Worm (Caenorhabditis elegans) whole organism, late embryonic: Measurements from ENCODE around the gene tpan-1.

Source experiments
- C08G9.2 ChIP-seq: sonication (generic microtip); optimal IDR thresholded peaks from 2 replicates; lab custom pipeline; 2016; ENCODE audit warnings: mild to moderate bottlenecking, missing genetic modification characterization, moderate library complexity, missing compliant biosample characterization
- F13H6.1 ChIP-seq: sonication (generic microtip); optimal IDR thresholded peaks from 2 replicates; lab custom pipeline; 2016; ENCODE audit warnings: missing genetic modification characterization, missing compliant biosample characterization
- K02D7.2 ChIP-seq: sonication (generic microtip); optimal IDR thresholded peaks from 2 replicates; lab custom pipeline; 2017; ENCODE audit warnings: mild to moderate bottlenecking, missing genetic modification characterization, missing compliant biosample characterization
- T23F11.4 ChIP-seq: fragments of 200-800 bp; sonication (Bioruptor generic); optimal IDR thresholded peaks from 2 replicates; lab custom pipeline; 2018; ENCODE audit warnings: mild to moderate bottlenecking, missing genetic modification characterization, missing compliant biosample characterization
- Y22D7AL.16 ChIP-seq: sonication (generic microtip); optimal IDR thresholded peaks from 2 replicates; lab custom pipeline; 2016; ENCODE audit warnings: missing genetic modification characterization, missing compliant biosample characterization
- ama-1 ChIP-seq: fragments of 150-350 bp; optimal IDR thresholded peaks from 2 replicates; lab custom pipeline; 2014
- ceh-14 ChIP-seq: sonication (generic microtip); optimal IDR thresholded peaks from 2 replicates; lab custom pipeline; 2016; ENCODE audit warnings: missing genotype, missing genetic modification characterization, missing compliant biosample characterization
- ceh-18 ChIP-seq: sonication (generic microtip); optimal IDR thresholded peaks from 2 replicates; lab custom pipeline; 2016; ENCODE audit warnings: missing genetic modification characterization, missing compliant biosample characterization
- ceh-19 ChIP-seq: fragments of 200-800 bp; sonication (Bioruptor generic); optimal IDR thresholded peaks from 2 replicates; lab custom pipeline; 2018; ENCODE audit warnings: mild to moderate bottlenecking, missing genetic modification characterization, missing compliant biosample characterization
- ceh-2 ChIP-seq: sonication (generic microtip); optimal IDR thresholded peaks from 2 replicates; lab custom pipeline; 2016; ENCODE audit warnings: missing genotype, missing genetic modification characterization, missing compliant biosample characterization
- ceh-22 ChIP-seq: sonication (generic microtip); optimal IDR thresholded peaks from 2 replicates; lab custom pipeline; 2017; ENCODE audit warnings: missing biosample characterization, missing genetic modification characterization
- ceh-31 ChIP-seq: sonication (generic microtip); optimal IDR thresholded peaks from 2 replicates; lab custom pipeline; 2016; ENCODE audit warnings: missing genetic modification characterization, missing compliant biosample characterization
- ceh-48 ChIP-seq: sonication (generic microtip); optimal IDR thresholded peaks from 2 replicates; lab custom pipeline; 2016; ENCODE audit warnings: missing genetic modification characterization, inconsistent platforms, missing compliant biosample characterization
- elt-2 ChIP-seq: sonication (generic microtip); optimal IDR thresholded peaks from 2 replicates; lab custom pipeline; 2016; ENCODE audit warnings: missing genetic modification reagents, missing genetic modification characterization, missing compliant biosample characterization
- elt-4 ChIP-seq: sonication (generic microtip); optimal IDR thresholded peaks from 2 replicates; lab custom pipeline; 2016; ENCODE audit warnings: missing genetic modification characterization, missing compliant biosample characterization
- eyg-1 ChIP-seq: sonication (generic microtip); optimal IDR thresholded peaks from 2 replicates; lab custom pipeline; 2016; ENCODE audit warnings: missing genotype, missing genetic modification characterization, missing compliant biosample characterization
- fkh-10 ChIP-seq: fragments of 150-350 bp; optimal IDR thresholded peaks from 2 replicates; lab custom pipeline; 2014; ENCODE audit warnings: missing biosample characterization, missing genetic modification reagents, missing genetic modification characterization
- fkh-6 ChIP-seq: sonication (generic microtip); optimal IDR thresholded peaks from 2 replicates; lab custom pipeline; 2016; ENCODE audit warnings: missing genetic modification characterization, missing compliant biosample characterization
- gmeb-2 ChIP-seq: sonication (generic microtip); optimal IDR thresholded peaks from 2 replicates; lab custom pipeline; 2016; ENCODE audit warnings: missing genetic modification characterization, inconsistent platforms, missing compliant biosample characterization
- hlh-13 ChIP-seq: fragments of 200-800 bp; sonication (Bioruptor generic); optimal IDR thresholded peaks from 2 replicates; lab custom pipeline; 2018; ENCODE audit warnings: mild to moderate bottlenecking, missing genetic modification characterization, missing compliant biosample characterization
- hlh-6 ChIP-seq: sonication (generic microtip); optimal IDR thresholded peaks from 2 replicates; lab custom pipeline; 2016; ENCODE audit warnings: missing genotype, missing genetic modification characterization, missing compliant biosample characterization
- hlh-8 ChIP-seq: sonication (generic microtip); optimal IDR thresholded peaks from 2 replicates; lab custom pipeline; 2016; ENCODE audit warnings: missing genotype, missing genetic modification characterization, missing compliant biosample characterization
- lim-6 ChIP-seq: sonication (generic microtip); optimal IDR thresholded peaks from 2 replicates; lab custom pipeline; 2016; ENCODE audit warnings: missing genetic modification characterization, missing compliant biosample characterization
- lin-11 ChIP-seq: fragments of 200-800 bp; sonication (Bioruptor generic); optimal IDR thresholded peaks from 2 replicates; lab custom pipeline; 2018; ENCODE audit warnings: mild to moderate bottlenecking, missing genetic modification characterization, missing compliant biosample characterization
- mec-3 ChIP-seq: sonication (generic microtip); optimal IDR thresholded peaks from 2 replicates; lab custom pipeline; 2016; ENCODE audit warnings: borderline replicate concordance, missing genetic modification characterization, missing compliant biosample characterization
- nfya-1 ChIP-seq: sonication (generic microtip); optimal IDR thresholded peaks from 2 replicates; lab custom pipeline; 2017; ENCODE audit warnings: missing genetic modification characterization, mild to moderate bottlenecking, missing compliant biosample characterization, antibody characterized with exemption, moderate library complexity
- nhr-232 ChIP-seq: sonication (generic microtip); optimal IDR thresholded peaks from 2 replicates; lab custom pipeline; 2016; ENCODE audit warnings: missing genetic modification characterization, missing compliant biosample characterization
- npax-4 ChIP-seq: sonication (generic microtip); optimal IDR thresholded peaks from 2 replicates; lab custom pipeline; 2016; ENCODE audit warnings: missing genetic modification characterization, missing compliant biosample characterization
- odd-2 ChIP-seq: sonication (generic microtip); optimal IDR thresholded peaks from 2 replicates; lab custom pipeline; 2017; ENCODE audit warnings: antibody characterized with exemption, mild to moderate bottlenecking, missing genetic modification characterization, missing compliant biosample characterization
- pat-9 ChIP-seq: fragments of 200-800 bp; sonication (Bioruptor generic); optimal IDR thresholded peaks from 2 replicates; lab custom pipeline; 2018; ENCODE audit warnings: mild to moderate bottlenecking, missing genetic modification characterization, moderate library complexity, missing compliant biosample characterization
- pax-1 ChIP-seq: fragments of 150-350 bp; optimal IDR thresholded peaks from 2 replicates; lab custom pipeline; 2014; ENCODE audit warnings: missing biosample characterization, missing genetic modification characterization
- pha-2 ChIP-seq: sonication (generic microtip); optimal IDR thresholded peaks from 2 replicates; lab custom pipeline; 2017; ENCODE audit warnings: mild to moderate bottlenecking, missing genetic modification characterization, missing compliant biosample characterization
- pha-4 ChIP-seq: fragments of 150-350 bp; optimal IDR thresholded peaks from 2 replicates; lab custom pipeline; 2018; ENCODE audit warnings: missing biosample characterization, missing genetic modification reagents, missing genetic modification characterization
- pqm-1 ChIP-seq: sonication (generic microtip); optimal IDR thresholded peaks from 2 replicates; lab custom pipeline; 2016; ENCODE audit warnings: missing genetic modification characterization, missing compliant biosample characterization
- ref-2 ChIP-seq: sonication (generic microtip); optimal IDR thresholded peaks from 2 replicates; lab custom pipeline; 2016; ENCODE audit warnings: missing genetic modification characterization, missing compliant biosample characterization
- sox-2 ChIP-seq: fragments of 200-800 bp; sonication (Bioruptor generic); IDR thresholded peaks from 2 replicates; pipeline ENCODE4 v1.3.6; 2022; ENCODE audit warnings: missing genetic modification reagents, missing genetic modification characterization, missing compliant biosample characterization
- sox-4 ChIP-seq: sonication (generic microtip); optimal IDR thresholded peaks from 2 replicates; lab custom pipeline; 2017; ENCODE audit warnings: mild to moderate bottlenecking, missing genetic modification characterization, inconsistent platforms, missing compliant biosample characterization
- tbx-2 ChIP-seq: sonication (generic microtip); optimal IDR thresholded peaks from 2 replicates; lab custom pipeline; 2016; ENCODE audit warnings: missing genetic modification characterization, missing compliant biosample characterization
- unc-42 ChIP-seq: sonication (generic microtip); optimal IDR thresholded peaks from 2 replicates; lab custom pipeline; 2016; ENCODE audit warnings: missing genotype, missing genetic modification characterization, missing compliant biosample characterization
- zip-5 ChIP-seq: sonication (generic microtip); optimal IDR thresholded peaks from 2 replicates; lab custom pipeline; 2016; ENCODE audit warnings: missing genetic modification characterization, missing compliant biosample characterization

The tpan-1 gene

ce11 chrV:20789105-20789504 is at the start of gene tpan-1:
Gene tpan-1, plus strand, starts transcription at chrV:20789502.
- TF ChIP-seq sox-4 (peak; percentile 8), elt-4 (tag; lab: Kevin White, UChicago) (peak; percentile 28), ama-1 (lab: Kevin White, UChicago) (no peak), ceh-31 (tag; lab: Kevin White, UChicago) (peak; percentile 78), K02D7.2 (tag; lab: Kevin White, UChicago) (no peak), pqm-1 (no peak), nfya-1 (tag; lab: Kevin White, UChicago) (peak; percentile 48), fkh-6 (tag; lab: Kevin White, UChicago) (no peak), gmeb-2 (tag; lab: Kevin White, UChicago) (no peak), ceh-14 (tag; lab: Kevin White, UChicago) (peak; percentile 58), hlh-13 (no peak), pha-2 (tag; lab: Kevin White, UChicago) (no peak), ceh-18 (tag; lab: Kevin White, UChicago) (peak; percentile 24), ceh-19 (peak; percentile 62), ceh-22 (tag; lab: Kevin White, UChicago) (no peak), unc-42 (peak; percentile 97), hlh-8 (tag; lab: Kevin White, UChicago) (no peak), C08G9.2 (tag; lab: Kevin White, UChicago) (peak; percentile 6), ref-2 (tag; lab: Kevin White, UChicago) (peak; percentile 12), sox-2 (GFP tag; lab: Robert Waterston, UW) (no peak), ceh-48 (tag; lab: Kevin White, UChicago) (peak; percentile 83), tbx-2 (tag; lab: Kevin White, UChicago) (peak; percentile 54)

- TF ChIP-seq eyg-1 (tag; lab: Kevin White, UChicago) (no peak), pha-4 (tag; lab: Kevin White, UChicago) (no peak), F13H6.1 (tag; lab: Kevin White, UChicago) (no peak), ama-1 (lab: Kevin White, UChicago) (no peak), pat-9 (tag; lab: Kevin White, UChicago) (no peak), fkh-10 (GFP tag; lab: Kevin White, UChicago) (no peak), hlh-8 (tag; lab: Kevin White, UChicago) (no peak), C08G9.2 (tag; lab: Kevin White, UChicago) (no peak), elt-4 (tag; lab: Kevin White, UChicago) (no peak), hlh-6 (tag; lab: Kevin White, UChicago) (no peak), ceh-19 (no peak), ceh-48 (tag; lab: Kevin White, UChicago) (no peak), npax-4 (no peak)
Observed at ce11 chrV:20744290-20744837, 44.9 kb upstream of the tpan-1 start, which contains the start of gene dnj-25. Gene dnj-25, minus strand, starts transcription at chrV:20744346.

- TF ChIP-seq nhr-232 (tag; lab: Kevin White, UChicago) (no peak), pqm-1 (no peak), pax-1 (no peak), lin-11 (no peak), ceh-2 (no peak), T23F11.4 (GFP tag; lab: Kevin White, UChicago) (no peak), odd-2 (tag; lab: Kevin White, UChicago) (no peak), ceh-18 (tag; lab: Kevin White, UChicago) (no peak), eyg-1 (tag; lab: Kevin White, UChicago) (no peak), elt-2 (tag; lab: Kevin White, UChicago) (no peak), mec-3 (tag; lab: Kevin White, UChicago) (no peak), pha-4 (tag; lab: Kevin White, UChicago) (no peak), zip-5 (tag; lab: Kevin White, UChicago) (no peak), Y22D7AL.16 (tag; lab: Kevin White, UChicago) (no peak), lim-6 (no peak)
Observed at ce11 chrV:20745278-20745677, 44.0 kb upstream of the tpan-1 start.
